Worm (Caenorhabditis elegans) whole organism, L2 larva: Measurements from ENCODE around the gene Y57A10A.24.

Experiments used
- C34F6.9 ChIP-seq: fragments of 150-350 bp; optimal IDR thresholded peaks from 2 replicates; lab custom pipeline; 2014; ENCODE audit warnings: missing biosample characterization, missing genetic modification characterization
- F13H6.1 ChIP-seq: sonication (generic microtip); optimal IDR thresholded peaks from 2 replicates; lab custom pipeline; 2016; ENCODE audit warnings: missing genetic modification characterization, missing compliant biosample characterization
- R02D3.7 ChIP-seq: fragments of 150-350 bp; optimal IDR thresholded peaks from 2 replicates; lab custom pipeline; 2014; ENCODE audit warnings: missing biosample characterization, missing genetic modification characterization
- Y55F3AM.14 ChIP-seq: fragments of 200-800 bp; sonication (Bioruptor generic); optimal IDR thresholded peaks from 2 replicates; lab custom pipeline; 2018; ENCODE audit warnings: mild to moderate bottlenecking, missing genetic modification characterization, missing compliant biosample characterization
- alr-1 ChIP-seq: fragments of 150-350 bp; optimal IDR thresholded peaks from 2 replicates; lab custom pipeline; 2014; ENCODE audit warnings: missing biosample characterization, missing genetic modification characterization
- blmp-1 ChIP-seq: sonication (generic microtip); optimal IDR thresholded peaks from 2 replicates; lab custom pipeline; 2017; ENCODE audit warnings: missing genetic modification characterization, mild to moderate bottlenecking, missing compliant biosample characterization, antibody characterized with exemption, moderate library complexity; ENCODE audit not compliant: insufficient read depth
- ceh-16 ChIP-seq: fragments of 150-350 bp; optimal IDR thresholded peaks from 2 replicates; lab custom pipeline; 2014; ENCODE audit warnings: missing biosample characterization, missing genetic modification characterization
- ceh-82 ChIP-seq: fragments of 150-350 bp; optimal IDR thresholded peaks from 2 replicates; lab custom pipeline; 2014; ENCODE audit warnings: missing biosample characterization, missing genetic modification characterization
- crh-2 ChIP-seq: sonication (generic microtip); optimal IDR thresholded peaks from 2 replicates; lab custom pipeline; 2017; ENCODE audit warnings: missing biosample characterization, missing genetic modification characterization
- dmd-4 ChIP-seq: sonication (generic microtip); optimal IDR thresholded peaks from 2 replicates; lab custom pipeline; 2017; ENCODE audit warnings: missing biosample characterization, missing genetic modification characterization
- egl-27 ChIP-seq: sonication (generic microtip); optimal IDR thresholded peaks from 3 replicates; lab custom pipeline; 2017; ENCODE audit warnings: missing biosample characterization, missing genetic modification reagents, missing genetic modification characterization
- elt-1 ChIP-seq: fragments of 150-350 bp; optimal IDR thresholded peaks from 2 replicates; lab custom pipeline; 2014; ENCODE audit warnings: missing biosample characterization, missing genetic modification characterization
- elt-3 ChIP-seq: sonication (generic microtip); optimal IDR thresholded peaks from 2 replicates; lab custom pipeline; 2017; ENCODE audit warnings: missing biosample characterization, missing genetic modification characterization
- lin-11 ChIP-seq: fragments of 150-350 bp; sonication (generic microtip); optimal IDR thresholded peaks from 2 replicates; lab custom pipeline; 2014; ENCODE audit warnings: missing biosample characterization, missing genetic modification characterization, inconsistent platforms, mixed read lengths
- lin-13 ChIP-seq: fragments of 150-350 bp; optimal IDR thresholded peaks from 2 replicates; lab custom pipeline; 2014; ENCODE audit warnings: missing biosample characterization, missing genetic modification reagents, missing genetic modification characterization
- lin-39 ChIP-seq: fragments of 150-350 bp; optimal IDR thresholded peaks from 2 replicates; lab custom pipeline; 2014; ENCODE audit warnings: missing biosample characterization, missing genetic modification reagents, missing genetic modification characterization
- lsy-2 ChIP-seq, 2 experiments: fragments of 150-350 bp in 1 of 2; sonication (generic microtip) in 1 of 2; optimal IDR thresholded peaks; 2 replicates each; lab custom pipeline; 2014 to 2017; ENCODE audit warnings: missing biosample characterization in 2 of 2, missing genetic modification characterization in 2 of 2
- mab-5 ChIP-seq: fragments of 150-350 bp; optimal IDR thresholded peaks from 2 replicates; lab custom pipeline; 2014; ENCODE audit warnings: missing biosample characterization, missing genetic modification characterization
- mbf-1 ChIP-seq: sonication (generic microtip); optimal IDR thresholded peaks from 2 replicates; lab custom pipeline; 2017; ENCODE audit warnings: missing biosample characterization, missing genetic modification characterization
- mdl-1 ChIP-seq, 2 experiments: fragments of 150-350 bp in 1 of 2; sonication (generic microtip) in 1 of 2; optimal IDR thresholded peaks; 2 replicates each; lab custom pipeline; 2017; ENCODE audit warnings: missing biosample characterization in 2 of 2, missing genetic modification characterization in 2 of 2
- nhr-10 ChIP-seq: sonication (generic microtip); optimal IDR thresholded peaks from 2 replicates; lab custom pipeline; 2017; ENCODE audit warnings: missing biosample characterization, missing genetic modification characterization
- nhr-11 ChIP-seq: fragments of 150-350 bp; optimal IDR thresholded peaks from 2 replicates; lab custom pipeline; 2014; ENCODE audit warnings: missing biosample characterization, missing genetic modification characterization
- nhr-12 ChIP-seq: fragments of 150-350 bp; optimal IDR thresholded peaks from 2 replicates; lab custom pipeline; 2014; ENCODE audit warnings: missing biosample characterization, missing genetic modification characterization
- nhr-129 ChIP-seq: fragments of 150-350 bp; optimal IDR thresholded peaks from 2 replicates; lab custom pipeline; 2014; ENCODE audit warnings: missing biosample characterization, missing genetic modification characterization
- nhr-21 ChIP-seq: fragments of 150-350 bp; optimal IDR thresholded peaks from 2 replicates; lab custom pipeline; 2014; ENCODE audit warnings: missing biosample characterization, missing genetic modification characterization
- nhr-23 ChIP-seq: fragments of 150-350 bp; optimal IDR thresholded peaks from 2 replicates; lab custom pipeline; 2014; ENCODE audit warnings: missing biosample characterization, missing genetic modification reagents, missing genetic modification characterization
- nhr-25 ChIP-seq: fragments of 150-350 bp; sonication (generic microtip); optimal IDR thresholded peaks from 3 replicates; lab custom pipeline; 2014; ENCODE audit warnings: missing biosample characterization, missing genetic modification characterization
- nhr-6 ChIP-seq: fragments of 150-350 bp; optimal IDR thresholded peaks from 2 replicates; lab custom pipeline; 2014; ENCODE audit warnings: missing biosample characterization, missing genetic modification characterization
- nhr-77 ChIP-seq: fragments of 150-350 bp; optimal IDR thresholded peaks from 2 replicates; lab custom pipeline; 2014; ENCODE audit warnings: missing biosample characterization, missing genetic modification characterization
- peb-1 ChIP-seq: fragments of 150-350 bp; optimal IDR thresholded peaks from 2 replicates; lab custom pipeline; 2014; ENCODE audit warnings: missing biosample characterization, missing genetic modification characterization
- skn-1 ChIP-seq: sonication (generic microtip); optimal IDR thresholded peaks from 2 replicates; lab custom pipeline; 2017; ENCODE audit warnings: missing biosample characterization, missing genetic modification characterization
- sma-3 ChIP-seq: sonication (generic microtip); optimal IDR thresholded peaks from 2 replicates; lab custom pipeline; 2016; ENCODE audit warnings: missing genetic modification reagents, missing genetic modification characterization, missing compliant biosample characterization
- sma-9 ChIP-seq, 2 experiments: fragments of 150-350 bp in 1 of 2; sonication (generic microtip) in 1 of 2; optimal IDR thresholded peaks; 2 replicates each; lab custom pipeline; 2014 to 2016; ENCODE audit warnings: missing genetic modification characterization in 2 of 2, mild to moderate bottlenecking in 1 of 2, missing biosample characterization in 1 of 2, missing compliant biosample characterization in 1 of 2, missing genetic modification reagents in 1 of 2, moderate library complexity in 1 of 2
- snpc-4 ChIP-seq: fragments of 150-350 bp; optimal IDR thresholded peaks from 2 replicates; lab custom pipeline; 2014; ENCODE audit warnings: missing biosample characterization, missing genetic modification characterization
- unc-39 ChIP-seq: fragments of 150-350 bp; optimal IDR thresholded peaks from 2 replicates; lab custom pipeline; 2014; ENCODE audit warnings: missing biosample characterization, missing genetic modification characterization
- unc-55 ChIP-seq: fragments of 150-350 bp; sonication (generic microtip); optimal IDR thresholded peaks from 3 replicates; lab custom pipeline; 2014; ENCODE audit warnings: missing biosample characterization, missing genetic modification reagents, missing genetic modification characterization
- unc-62 ChIP-seq: fragments of 150-350 bp; optimal IDR thresholded peaks from 2 replicates; lab custom pipeline; 2014; ENCODE audit warnings: missing biosample characterization, missing genetic modification reagents, missing genetic modification characterization
- zag-1 ChIP-seq: fragments of 150-350 bp; optimal IDR thresholded peaks from 2 replicates; lab custom pipeline; 2014; ENCODE audit warnings: missing biosample characterization, missing genetic modification characterization
- ztf-11 ChIP-seq: sonication (generic microtip); optimal IDR thresholded peaks from 2 replicates; lab custom pipeline; 2017; ENCODE audit warnings: missing biosample characterization, missing genetic modification characterization
- ztf-4 ChIP-seq: fragments of 150-350 bp; optimal IDR thresholded peaks from 2 replicates; lab custom pipeline; 2014; ENCODE audit warnings: missing biosample characterization, missing genetic modification characterization

Gene Y57A10A.24

ce11 chrII:12240088-12240487 lies 2.7 kb upstream of the Y57A10A.24 start, which contains the start of gene txdc-12.1:
txdc-12.1 (plus strand) TSS chrII:12240388.
- no peak for TF ChIP-seq lin-11
- no peak for TF ChIP-seq skn-1 (tag; lab: Kevin White, UChicago)
- no peak for TF ChIP-seq peb-1 (tag; lab: Kevin White, UChicago)
- no peak for TF ChIP-seq lsy-2 (tag; optimal IDR thresholded peaks at IDR 0.05; lab: Kevin White, UChicago)
- no peak for TF ChIP-seq nhr-10 (tag; lab: Kevin White, UChicago)
- no peak for TF ChIP-seq mab-5

DNA sequence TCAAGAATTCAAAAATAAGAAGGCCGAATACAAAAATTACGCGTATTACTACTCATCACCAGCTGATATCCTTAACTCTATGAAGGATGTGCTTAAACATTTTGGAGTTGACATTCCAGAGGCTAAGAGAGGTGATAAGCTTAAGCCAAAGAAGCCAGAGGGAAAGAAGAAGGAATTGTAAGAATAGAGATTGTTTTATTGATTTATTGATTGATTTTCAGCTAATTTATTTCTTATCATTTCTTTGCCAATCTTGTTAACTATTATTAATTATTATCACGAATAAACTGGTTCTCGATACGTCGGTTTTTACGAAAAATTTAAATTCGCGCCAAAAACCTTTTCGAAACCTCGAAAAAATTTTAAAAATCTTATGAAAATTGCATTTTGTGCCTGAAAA lies 954 bp upstream of the Y57A10A.24 start:
- TF ChIP-seq nhr-12 (tag; lab: Kevin White, UChicago) (no peak), nhr-11 (tag; lab: Kevin White, UChicago) (no peak), ceh-16 (no peak), ztf-4 (tag; lab: Kevin White, UChicago) (no peak), mab-5 (no peak), peb-1 (tag; lab: Kevin White, UChicago) (no peak), nhr-10 (tag; lab: Kevin White, UChicago) (no peak), R02D3.7 (tag; lab: Kevin White, UChicago) (no peak), zag-1 (tag; lab: Kevin White, UChicago) (no peak), F13H6.1 (tag; lab: Kevin White, UChicago) (no peak), mdl-1 (tag; optimal IDR thresholded peaks at IDR 0.05; lab: Kevin White, UChicago) (no peak), nhr-25 (tag; lab: Kevin White, UChicago) (no peak), Y55F3AM.14 (GFP tag; lab: Kevin White, UChicago) (no peak), unc-55 (GFP tag; lab: Kevin White, UChicago) (no peak), elt-3 (tag; lab: Kevin White, UChicago) (no peak), ceh-82 (no peak), alr-1 (tag; lab: Kevin White, UChicago) (no peak), nhr-6 (tag; lab: Kevin White, UChicago) (no peak), sma-9 (GFP tag; optimal IDR thresholded peaks at IDR 0.05; lab: Kevin White, UChicago) (no peak), sma-9 (tag; optimal IDR thresholded peaks at IDR 0.05; lab: Kevin White, UChicago) (no peak)
- TF ChIP-seq, all 48 proteins: peak for 0

DNA sequence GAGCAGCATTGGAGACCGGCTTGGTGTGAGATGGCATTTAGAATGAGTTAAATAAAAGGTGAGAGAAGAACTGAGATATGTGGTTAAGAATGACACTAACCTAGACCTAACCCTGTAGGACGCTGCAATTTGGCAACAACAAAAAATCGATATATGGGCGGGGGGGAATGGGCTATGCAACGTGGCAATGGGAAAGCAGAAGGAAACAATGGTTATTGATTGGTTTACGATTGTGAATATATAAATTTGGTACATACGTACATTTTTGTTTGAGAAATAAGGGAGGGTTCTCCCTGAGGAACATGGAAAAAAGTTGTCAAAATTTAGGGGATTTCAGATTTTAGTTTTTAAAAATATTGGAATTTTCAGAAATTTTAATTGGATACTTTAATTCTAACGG lies 6.3 kb downstream of the Y57A10A.24 start, which contains the start of gene tag-276:
Gene tag-276 (minus strand): TSS at position 101 of the 400 bp plus-strand sequence.
- no peak for TF ChIP-seq nhr-21 (tag; lab: Kevin White, UChicago)
- no peak for TF ChIP-seq elt-1 (tag; lab: Kevin White, UChicago)
- TF ChIP-seq nhr-25 (tag; lab: Kevin White, UChicago) = no peak
- TF ChIP-seq dmd-4 (tag; lab: Kevin White, UChicago) = no peak
- no peak for TF ChIP-seq sma-9 (GFP tag; optimal IDR thresholded peaks at IDR 0.05; lab: Kevin White, UChicago)
- TF ChIP-seq sma-9 (tag; optimal IDR thresholded peaks at IDR 0.05; lab: Kevin White, UChicago) = no peak
- no peak for TF ChIP-seq snpc-4 (tag; lab: Kevin White, UChicago)
- TF ChIP-seq alr-1 (tag; lab: Kevin White, UChicago) = no peak
- TF ChIP-seq skn-1 (tag; lab: Kevin White, UChicago) = no peak
- TF ChIP-seq egl-27 = no peak
- no peak for TF ChIP-seq nhr-12 (tag; lab: Kevin White, UChicago)
- TF ChIP-seq nhr-11 (tag; lab: Kevin White, UChicago) = no peak
- TF ChIP-seq nhr-129 = no peak
- no peak for TF ChIP-seq sma-3 (GFP tag; lab: Kevin White, UChicago)
- TF ChIP-seq nhr-23 (tag; lab: Kevin White, UChicago) = no peak
- TF ChIP-seq blmp-1 (tag; lab: Kevin White, UChicago) = no peak
- no peak for TF ChIP-seq lin-13 (GFP tag; lab: Kevin White, UChicago)
- no peak for TF ChIP-seq C34F6.9
- no peak for TF ChIP-seq unc-55 (GFP tag; lab: Kevin White, UChicago)
- TF ChIP-seq ztf-11 (tag; lab: Kevin White, UChicago) = no peak
- no peak for TF ChIP-seq lin-39 (tag; lab: Kevin White, UChicago)

DNA sequence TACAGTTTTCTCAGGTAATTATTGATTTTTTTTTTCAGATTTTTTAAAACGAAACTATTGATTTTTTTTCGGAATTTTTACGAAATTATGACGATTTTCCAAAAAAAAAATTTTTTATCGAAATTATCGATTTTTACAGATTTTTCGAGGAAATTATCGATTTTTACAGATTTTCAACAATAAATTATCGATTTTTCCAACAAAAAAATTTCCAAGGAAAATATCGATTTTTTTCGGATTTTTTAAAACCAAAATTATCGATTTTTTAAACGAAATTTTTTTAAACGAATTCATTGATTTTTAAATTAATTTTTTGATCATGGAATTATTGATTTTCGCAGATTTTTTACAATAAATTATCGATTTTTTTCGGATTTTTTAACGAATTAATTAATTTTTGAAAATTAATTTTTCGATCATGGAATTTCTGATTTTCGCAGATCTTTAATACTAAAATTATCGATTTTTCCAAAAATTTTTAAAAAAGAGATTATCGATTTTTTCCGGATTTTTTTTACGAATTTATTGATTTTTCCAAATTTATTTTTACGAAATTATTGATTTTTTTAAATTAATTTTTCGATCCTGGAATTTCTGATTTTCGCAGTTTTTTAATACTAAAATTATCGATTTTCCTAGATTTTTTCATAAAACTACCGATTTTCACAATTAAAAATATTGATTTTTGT lies 12.9 kb downstream of the Y57A10A.24 start:
- TF ChIP-seq mdl-1 (tag; optimal IDR thresholded peaks at IDR 0.05; lab: Kevin White, UChicago) (no peak), mbf-1 (tag; lab: Kevin White, UChicago) (no peak), F13H6.1 (tag; lab: Kevin White, UChicago) (no peak), unc-39 (tag; lab: Kevin White, UChicago) (no peak), nhr-129 (no peak), nhr-10 (tag; lab: Kevin White, UChicago) (no peak), dmd-4 (tag; lab: Kevin White, UChicago) (no peak), lin-39 (tag; lab: Kevin White, UChicago) (no peak), nhr-25 (tag; lab: Kevin White, UChicago) (no peak), lsy-2 (tag; optimal IDR thresholded peaks at IDR 0.05; lab: Kevin White, UChicago) (no peak), unc-62 (GFP tag; lab: Kevin White, UChicago) (no peak), lin-11 (no peak), nhr-77 (tag; lab: Kevin White, UChicago) (no peak), nhr-6 (tag; lab: Kevin White, UChicago) (no peak), elt-1 (tag; lab: Kevin White, UChicago) (no peak), ztf-11 (tag; lab: Kevin White, UChicago) (no peak), snpc-4 (tag; lab: Kevin White, UChicago) (no peak), zag-1 (tag; lab: Kevin White, UChicago) (no peak), crh-2 (tag; lab: Kevin White, UChicago) (no peak), egl-27 (no peak)
